Worm (Caenorhabditis elegans): ENCODE data around the gene yju-2.

The yju-2 gene

DNA sequence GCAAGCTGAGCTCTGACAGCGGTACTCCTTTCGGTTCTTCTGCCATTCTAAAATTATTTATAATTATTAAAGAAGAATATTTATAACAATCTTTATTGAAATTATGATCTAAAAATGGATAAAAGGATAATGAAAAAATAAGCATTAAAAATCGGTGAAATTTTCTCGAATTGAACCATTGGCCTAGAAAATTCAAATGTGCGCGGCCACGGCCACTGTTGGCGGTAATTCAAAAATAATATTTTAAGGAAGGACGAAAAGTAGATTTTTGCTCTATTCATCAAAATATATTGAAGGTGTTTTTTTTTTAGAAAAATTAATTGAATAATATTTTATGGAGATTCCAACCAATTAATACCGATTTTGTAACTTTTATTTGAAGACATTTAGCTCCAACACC lies 14.7 kb downstream of the yju-2 start, which contains the start of gene pfd-5 (continued):
- TF ChIP-seq ahr-1 (tag; optimal IDR thresholded peaks at IDR 0.05), result peak; percentile 20
- no peak for TF ChIP-seq F13H6.1 (tag; optimal IDR thresholded peaks at IDR 0.05)
- TF ChIP-seq dve-1 (tag; optimal IDR thresholded peaks at IDR 0.05), result no peak
- no peak for TF ChIP-seq sox-2 (GFP tag; IDR thresholded peaks at IDR 0.05)

DNA sequence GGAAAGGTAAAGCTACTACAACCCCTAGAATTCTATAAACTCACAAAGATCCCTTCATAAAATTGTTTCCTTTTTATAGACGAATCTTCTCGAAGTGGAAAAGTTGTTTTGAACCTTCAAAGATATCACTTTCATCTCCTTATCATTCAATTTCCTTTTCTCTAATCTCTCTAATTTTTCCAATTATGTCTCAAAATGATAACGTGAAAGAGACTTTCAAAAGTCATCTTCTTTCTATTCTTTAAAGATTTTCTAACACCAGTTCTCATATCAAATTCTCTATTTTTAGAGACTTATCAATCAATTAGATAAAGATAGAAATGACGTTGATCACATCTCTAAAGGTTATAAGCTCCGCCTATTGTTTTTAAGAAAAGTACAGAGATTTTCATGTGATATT lies 15.3 kb downstream of the yju-2 start:
- no peak for TF ChIP-seq odd-2 (tag; optimal IDR thresholded peaks at IDR 0.05)

DNA sequence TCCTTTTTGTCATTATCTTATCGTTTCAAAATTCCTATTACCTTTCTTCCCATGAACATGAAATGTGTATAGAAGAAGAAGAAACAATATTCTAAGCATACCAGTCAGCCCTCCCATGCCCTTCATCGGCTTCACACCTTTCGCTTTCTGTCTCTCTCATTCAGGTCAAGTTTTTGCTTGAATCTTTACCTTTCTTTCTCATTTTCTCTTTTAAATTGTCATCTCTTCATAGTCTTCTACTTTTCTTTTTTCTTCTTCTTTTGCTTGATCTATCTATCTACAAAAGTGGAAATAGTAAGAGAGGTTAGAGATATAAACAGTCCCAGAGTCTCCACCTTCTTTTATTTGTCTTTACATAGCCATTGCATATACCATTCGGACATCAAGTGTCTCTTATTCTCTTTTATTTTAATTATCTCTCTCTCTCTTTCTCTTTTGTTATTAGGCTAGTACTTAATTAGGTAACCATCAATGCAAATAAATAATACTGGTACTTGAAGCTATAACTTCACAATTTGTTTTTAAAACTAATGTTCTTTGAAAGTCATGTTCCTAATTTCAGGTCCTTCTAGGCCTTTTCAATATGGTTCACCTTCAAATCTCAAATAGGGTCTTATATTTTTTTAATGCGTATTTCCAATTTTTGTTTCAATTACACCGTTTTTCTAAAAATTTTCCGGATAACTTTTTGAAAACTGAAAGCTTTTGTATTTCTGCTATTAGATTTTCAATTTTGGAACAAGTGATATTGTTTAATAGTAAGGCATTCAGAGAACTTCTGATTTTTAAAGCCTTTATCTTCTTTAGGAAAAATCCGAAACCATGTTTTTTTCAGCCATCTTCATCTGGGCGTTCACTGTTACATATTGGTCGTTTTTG lies 17.5 kb downstream of the yju-2 start, which contains the start of gene dpy-31:
Gene dpy-31 (plus strand): TSS at position 829 of the 879 bp plus-strand sequence.
- no peak for TF ChIP-seq dve-1 (tag; optimal IDR thresholded peaks at IDR 0.05)
- no peak for TF ChIP-seq tbx-2 (tag; optimal IDR thresholded peaks at IDR 0.05)

DNA sequence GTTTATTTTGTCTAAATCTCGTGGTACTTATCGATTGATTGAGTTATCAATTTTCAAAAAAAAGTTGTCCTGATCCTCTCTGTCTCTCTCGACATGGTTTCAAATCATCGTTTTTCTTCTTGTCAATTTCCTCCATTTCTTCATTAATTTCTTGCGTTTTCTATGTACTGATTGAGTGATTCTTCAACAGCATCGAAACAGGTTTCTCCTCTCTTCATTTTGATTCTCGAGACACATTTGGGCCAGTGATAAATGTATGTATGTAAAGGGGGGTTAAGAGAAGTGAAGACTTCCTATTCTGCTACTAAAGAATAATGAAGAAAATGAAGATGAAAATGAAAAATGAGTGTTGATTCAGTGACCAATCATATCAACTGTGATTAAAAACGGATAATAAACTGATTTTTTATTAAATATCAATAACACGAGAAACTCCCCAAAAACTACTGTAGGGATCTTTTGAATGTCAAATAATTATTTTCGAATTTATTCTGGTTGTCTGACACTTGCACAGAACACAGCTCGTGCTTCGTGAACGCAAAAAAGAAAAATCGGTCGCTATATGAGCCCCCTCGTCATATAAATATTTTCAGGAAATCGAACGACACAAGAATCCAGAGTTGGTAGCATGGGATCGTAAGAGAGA lies 19.1 kb downstream of the yju-2 start:
- TF ChIP-seq rnt-1 (tag; optimal IDR thresholded peaks at IDR 0.05), result no peak
- TF ChIP-seq ceh-18 (tag; optimal IDR thresholded peaks at IDR 0.05), result no peak
- no peak for TF ChIP-seq pqm-1 (tag; optimal IDR thresholded peaks at IDR 0.05)
- no peak for TF ChIP-seq gmeb-2 (tag; optimal IDR thresholded peaks at IDR 0.05)
- TF ChIP-seq pha-2 (tag; optimal IDR thresholded peaks at IDR 0.05), result no peak
- TF ChIP-seq npax-4 (tag; optimal IDR thresholded peaks at IDR 0.05), result no peak

DNA sequence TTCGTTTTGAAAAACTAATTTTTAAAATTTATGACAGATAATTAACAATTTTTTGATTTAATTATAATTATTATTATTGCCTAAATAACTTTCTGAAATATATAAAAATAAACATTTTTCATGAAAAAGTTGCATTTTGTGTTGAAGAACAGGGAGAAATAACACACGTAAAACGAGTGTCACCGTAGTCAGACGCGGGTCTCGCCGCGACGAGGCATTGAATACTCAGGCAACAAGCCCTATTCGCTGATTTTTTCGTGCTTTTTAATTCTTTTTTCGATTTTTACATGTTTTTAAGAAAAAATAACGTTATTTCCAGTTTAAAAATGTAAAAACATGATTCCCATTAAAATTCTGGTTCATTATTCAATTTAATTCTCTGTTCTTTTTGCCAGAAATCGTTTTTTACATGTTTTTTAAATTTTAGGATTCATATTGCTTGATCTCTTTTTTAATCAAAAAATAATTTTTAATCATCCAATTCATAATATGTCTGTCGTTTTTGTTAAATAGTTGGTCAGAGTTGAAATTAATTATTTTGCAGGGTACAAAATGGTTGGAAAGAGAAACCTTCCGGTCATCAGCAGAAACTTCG lies 23.9 kb downstream of the yju-2 start, which contains the start of gene rpl-6:
Gene rpl-6 (plus strand): TSS at position 545 of the 595 bp plus-strand sequence.
- no peak for TF ChIP-seq zip-5 (tag; optimal IDR thresholded peaks at IDR 0.05)
- TF ChIP-seq unc-42 (tag; optimal IDR thresholded peaks at IDR 0.05), result peak; percentile 12
- no peak for TF ChIP-seq tbx-7 (tag; optimal IDR thresholded peaks at IDR 0.05)
- peak; percentile 57 for TF ChIP-seq pax-1 (tag; optimal IDR thresholded peaks at IDR 0.05)
- no peak for TF ChIP-seq hlh-13 (GFP tag; optimal IDR thresholded peaks at IDR 0.05)
- no peak for TF ChIP-seq F13H6.1 (tag; optimal IDR thresholded peaks at IDR 0.05)
- TF ChIP-seq unc-86 (tag; optimal IDR thresholded peaks at IDR 0.05), result no peak
- no peak for TF ChIP-seq C38D4.7 (GFP tag; optimal IDR thresholded peaks at IDR 0.05)
- peak; percentile 4 for TF ChIP-seq pha-2 (tag; optimal IDR thresholded peaks at IDR 0.05)
- TF ChIP-seq ceh-34 (tag; optimal IDR thresholded peaks at IDR 0.05), result peak; percentile 1
- peak; percentile 23 for TF ChIP-seq tbx-2 (tag; optimal IDR thresholded peaks at IDR 0.05)
- TF ChIP-seq nfya-1 (tag; optimal IDR thresholded peaks at IDR 0.05), result peak; percentile 93
- TF ChIP-seq ama-1 (optimal IDR thresholded peaks at IDR 0.05), result no peak
- peak; percentile 34 for TF ChIP-seq ceh-31 (tag; optimal IDR thresholded peaks at IDR 0.05)
- peak; percentile 42 for TF ChIP-seq elt-2 (tag; optimal IDR thresholded peaks at IDR 0.05)
- no peak for TF ChIP-seq ztf-16 (tag; optimal IDR thresholded peaks at IDR 0.05)

DNA sequence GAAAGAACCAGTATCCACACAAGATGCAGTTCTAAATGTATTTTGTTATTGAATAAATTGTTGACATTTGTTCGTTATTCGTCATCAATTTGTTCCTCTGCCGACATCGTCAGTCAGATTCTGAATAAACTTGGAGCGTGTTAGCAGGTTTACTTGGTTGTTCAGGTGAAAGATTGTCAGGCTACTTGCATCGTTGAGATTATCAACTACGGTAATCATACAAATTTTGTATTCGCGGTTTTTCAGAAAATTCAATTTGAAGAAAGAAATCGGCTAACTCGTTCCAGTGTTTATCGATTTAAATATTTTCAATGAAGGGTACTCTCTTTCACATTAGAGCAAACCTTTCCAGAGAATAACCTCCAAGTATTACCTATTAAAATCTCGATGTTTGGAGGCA lies 25.6 kb downstream of the yju-2 start, which contains the start of gene R151.2:
Gene R151.2 (plus strand): TSS at position 247 of the 400 bp plus-strand sequence.
- TF ChIP-seq fkh-10 (GFP tag; optimal IDR thresholded peaks at IDR 0.05), result no peak
- TF ChIP-seq ceh-2 (tag; optimal IDR thresholded peaks at IDR 0.05), result no peak
- TF ChIP-seq ceh-9 (tag; optimal IDR thresholded peaks at IDR 0.05), result no peak
- TF ChIP-seq ets-4 (tag; optimal IDR thresholded peaks at IDR 0.05), result no peak
- TF ChIP-seq hlh-6 (tag; optimal IDR thresholded peaks at IDR 0.05), result no peak
- TF ChIP-seq lim-6 (tag; optimal IDR thresholded peaks at IDR 0.05), result no peak
- TF ChIP-seq pax-1 (tag; optimal IDR thresholded peaks at IDR 0.05), result no peak
- no peak for TF ChIP-seq hlh-8 (tag; optimal IDR thresholded peaks at IDR 0.05)
- TF ChIP-seq tbx-7 (tag; optimal IDR thresholded peaks at IDR 0.05), result no peak
- no peak for TF ChIP-seq pha-4 (tag; optimal IDR thresholded peaks at IDR 0.05)
- TF ChIP-seq T23F11.4 (GFP tag; optimal IDR thresholded peaks at IDR 0.05), result no peak
- no peak for TF ChIP-seq sdc-2 (tag; optimal IDR thresholded peaks at IDR 0.05)
- no peak for TF ChIP-seq ref-2 (tag; optimal IDR thresholded peaks at IDR 0.05)
- TF ChIP-seq pag-3 (tag; optimal IDR thresholded peaks at IDR 0.05; ENCODE audit: borderline replicate concordance), result no peak
- TF ChIP-seq tbx-2 (tag; optimal IDR thresholded peaks at IDR 0.05), result no peak
- TF ChIP-seq elt-2 (tag; optimal IDR thresholded peaks at IDR 0.05), result no peak
- no peak for TF ChIP-seq ceh-18 (tag; optimal IDR thresholded peaks at IDR 0.05)
- no peak for TF ChIP-seq pqm-1 (tag; optimal IDR thresholded peaks at IDR 0.05)
- no peak for TF ChIP-seq mec-3 (tag; optimal IDR thresholded peaks at IDR 0.05; ENCODE audit: borderline replicate concordance)
- TF ChIP-seq ama-1 (optimal IDR thresholded peaks at IDR 0.05), result no peak
